Worm (Caenorhabditis elegans) whole organism, L4/young adult: ENCODE results near the gene F25B5.3.

Experiments
- W03F9.2 ChIP-seq: fragments of 150-350 bp; optimal IDR thresholded peaks from 2 replicates; lab custom pipeline; 2014; ENCODE audit warnings: missing biosample characterization, missing genetic modification characterization
- dao-5 ChIP-seq: sonication (generic microtip); optimal IDR thresholded peaks from 2 replicates; lab custom pipeline; 2016; ENCODE audit warnings: missing genotype, missing genetic modification characterization, moderate library complexity, missing compliant biosample characterization
- him-1 ChIP-seq: sonication (generic microtip); optimal IDR thresholded peaks from 2 replicates; lab custom pipeline; 2016; ENCODE audit warnings: missing genotype, missing genetic modification reagents, missing genetic modification characterization, missing compliant biosample characterization

DNA sequence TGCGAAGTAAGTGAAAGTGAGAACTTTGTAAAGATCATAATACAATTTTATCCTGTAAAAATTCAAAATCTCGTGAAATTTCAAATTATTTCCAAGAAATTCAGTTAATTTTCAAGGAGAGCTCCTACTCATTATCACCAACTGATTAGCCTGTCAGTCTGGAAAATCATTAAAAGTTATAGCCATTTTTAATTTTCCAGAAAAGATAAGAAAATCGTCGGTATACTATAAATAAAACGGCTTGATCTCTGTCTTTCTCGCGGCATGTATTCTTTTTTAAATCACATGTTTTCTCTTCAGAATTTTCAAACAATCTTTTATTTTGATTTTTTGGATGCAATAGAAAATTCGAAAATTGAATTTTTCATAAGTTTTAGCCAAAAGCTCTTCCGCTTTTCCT, 303 bp downstream of the F25B5.3 start:
- TF ChIP-seq dao-5 (tag; lab: Kevin White, UChicago) (no peak), W03F9.2 (no peak), him-1 (tag; lab: Kevin White, UChicago) (no peak)
